Worm (Caenorhabditis elegans) whole organism, L1 larva: Measurements from ENCODE around the gene Y44A6C.2.

Experiments used
- snpc-4 ChIP-seq: fragments of 150-350 bp; optimal IDR thresholded peaks from 2 replicates; lab custom pipeline; 2014; ENCODE audit warnings: missing biosample characterization, missing genetic modification characterization
- sox-4 ChIP-seq: sonication (generic microtip); optimal IDR thresholded peaks from 2 replicates; lab custom pipeline; 2016; ENCODE audit warnings: missing genetic modification characterization, missing compliant biosample characterization

ce11 chrV:20681120-20681519 is 40.9 kb upstream of the Y44A6C.2 start, which contains the start of gene srsx-35:
- TF ChIP-seq snpc-4 (tag; lab: Kevin White, UChicago) (no peak), sox-4 (tag; lab: Kevin White, UChicago) (no peak)
